Worm (Caenorhabditis elegans) whole organism, L3 larva: ENCODE data around the gene fbxa-82.

ENCODE experiments used
- R02D3.7 ChIP-seq: fragments of 150-350 bp; optimal IDR thresholded peaks from 2 replicates; lab custom pipeline; 2014; ENCODE audit warnings: missing biosample characterization, missing genetic modification characterization
- ZK546.5 ChIP-seq: sonication (generic microtip); optimal IDR thresholded peaks from 2 replicates; lab custom pipeline; 2017; ENCODE audit warnings: missing biosample characterization, missing genetic modification characterization
- aly-2 ChIP-seq: fragments of 150-350 bp; optimal IDR thresholded peaks from 2 replicates; lab custom pipeline; 2014; ENCODE audit warnings: missing biosample characterization, missing genetic modification characterization
- ama-1 ChIP-seq: fragments of 150-350 bp; optimal IDR thresholded peaks from 2 replicates; lab custom pipeline; 2018
- ceh-16 ChIP-seq: sonication (generic microtip); optimal IDR thresholded peaks from 2 replicates; lab custom pipeline; 2017; ENCODE audit warnings: missing biosample characterization, missing genetic modification characterization
- ceh-28 ChIP-seq: fragments of 150-350 bp; optimal IDR thresholded peaks from 2 replicates; lab custom pipeline; 2014; ENCODE audit warnings: missing biosample characterization, missing genetic modification reagents, missing genetic modification characterization
- ceh-82 ChIP-seq: fragments of 150-350 bp; optimal IDR thresholded peaks from 2 replicates; lab custom pipeline; 2014; ENCODE audit warnings: missing biosample characterization, missing genetic modification characterization
- ceh-9 ChIP-seq: sonication (generic microtip); optimal IDR thresholded peaks from 2 replicates; lab custom pipeline; 2018; ENCODE audit warnings: missing biosample characterization, missing genetic modification characterization
- daf-12 ChIP-seq: fragments of 150-350 bp; optimal IDR thresholded peaks from 2 replicates; lab custom pipeline; 2014; ENCODE audit warnings: missing biosample characterization, missing genetic modification reagents, missing genetic modification characterization
- egl-27 ChIP-seq: sonication (generic microtip); optimal IDR thresholded peaks from 4 replicates; lab custom pipeline; 2017; ENCODE audit warnings: missing biosample characterization, missing genetic modification reagents, missing genetic modification characterization
- egl-5 ChIP-seq: fragments of 150-350 bp; optimal IDR thresholded peaks from 2 replicates; lab custom pipeline; 2017; ENCODE audit warnings: missing biosample characterization, missing genetic modification reagents, missing genetic modification characterization, inconsistent platforms
- elt-1 ChIP-seq: fragments of 150-350 bp; optimal IDR thresholded peaks from 2 replicates; lab custom pipeline; 2014; ENCODE audit warnings: missing biosample characterization, missing genetic modification characterization
- elt-2 ChIP-seq: sonication (generic microtip); optimal IDR thresholded peaks from 2 replicates; lab custom pipeline; 2016; ENCODE audit warnings: missing genetic modification reagents, mild to moderate bottlenecking, missing genetic modification characterization, missing compliant biosample characterization
- elt-3 ChIP-seq, 3 experiments: fragments of 150-350 bp in 1 of 3; sonication (generic microtip) in 2 of 3; optimal IDR thresholded peaks; 2 replicates in 2 of 3; 4 replicates in 1 of 3; lab custom pipeline; 2014 to 2017; ENCODE audit warnings: missing biosample characterization in 3 of 3, missing genetic modification characterization in 3 of 3
- eor-1 ChIP-seq, 2 experiments: fragments of 150-350 bp; optimal IDR thresholded peaks; 2 replicates each; lab custom pipeline; 2014 to 2018; ENCODE audit warnings: missing biosample characterization in 2 of 2, missing genetic modification characterization in 2 of 2
- fkh-10 ChIP-seq: sonication (generic microtip); optimal IDR thresholded peaks from 2 replicates; lab custom pipeline; 2017; ENCODE audit warnings: missing biosample characterization, missing genetic modification reagents, missing genetic modification characterization
- fkh-2 ChIP-seq: fragments of 150-350 bp; optimal IDR thresholded peaks from 2 replicates; lab custom pipeline; 2014; ENCODE audit warnings: missing biosample characterization, missing genetic modification reagents, missing genetic modification characterization
- fos-1 ChIP-seq: fragments of 150-350 bp; optimal IDR thresholded peaks from 2 replicates; lab custom pipeline; 2014; ENCODE audit warnings: missing biosample characterization, missing genetic modification characterization
- hmg-11 ChIP-seq: sonication (generic microtip); optimal IDR thresholded peaks from 2 replicates; lab custom pipeline; 2016; ENCODE audit warnings: missing genetic modification characterization, missing compliant biosample characterization
- jun-1 ChIP-seq: fragments of 150-350 bp; optimal IDR thresholded peaks from 2 replicates; lab custom pipeline; 2014; ENCODE audit warnings: missing biosample characterization, missing genetic modification reagents, missing genetic modification characterization
- lin-15B ChIP-seq: fragments of 150-350 bp; optimal IDR thresholded peaks from 2 replicates; lab custom pipeline; 2014; ENCODE audit warnings: missing biosample characterization, missing genetic modification characterization
- lin-39 ChIP-seq: fragments of 150-350 bp; optimal IDR thresholded peaks from 2 replicates; lab custom pipeline; 2018; ENCODE audit warnings: missing biosample characterization, missing genetic modification reagents, missing genetic modification characterization
- lsy-12 ChIP-seq: sonication (generic microtip); optimal IDR thresholded peaks from 2 replicates; lab custom pipeline; 2016; ENCODE audit warnings: mild to moderate bottlenecking, missing genetic modification characterization, missing compliant biosample characterization
- mdl-1 ChIP-seq: fragments of 150-350 bp; optimal IDR thresholded peaks from 2 replicates; lab custom pipeline; 2014; ENCODE audit warnings: missing biosample characterization, missing genetic modification characterization
- mml-1 ChIP-seq: fragments of 150-350 bp; sonication (generic microtip); optimal IDR thresholded peaks from 3 replicates; lab custom pipeline; 2014; ENCODE audit warnings: missing biosample characterization, missing genetic modification characterization
- nfya-1 ChIP-seq: sonication (generic microtip); optimal IDR thresholded peaks from 2 replicates; lab custom pipeline; 2017; ENCODE audit warnings: missing genetic modification characterization, mild to moderate bottlenecking, missing compliant biosample characterization, antibody characterized with exemption, moderate library complexity; ENCODE audit not compliant: insufficient read depth
- nhr-11 ChIP-seq: fragments of 150-350 bp; optimal IDR thresholded peaks from 2 replicates; lab custom pipeline; 2014; ENCODE audit warnings: missing biosample characterization, missing genetic modification characterization
- nhr-12 ChIP-seq: fragments of 150-350 bp; optimal IDR thresholded peaks from 2 replicates; lab custom pipeline; 2014; ENCODE audit warnings: missing biosample characterization, missing genetic modification characterization
- nhr-23 ChIP-seq: fragments of 150-350 bp; optimal IDR thresholded peaks from 2 replicates; lab custom pipeline; 2014; ENCODE audit warnings: missing biosample characterization, missing genetic modification reagents, missing genetic modification characterization
- nhr-237 ChIP-seq: fragments of 150-350 bp; optimal IDR thresholded peaks from 2 replicates; lab custom pipeline; 2014; ENCODE audit warnings: missing biosample characterization, missing genetic modification characterization
- nhr-25 ChIP-seq: sonication (generic microtip); optimal IDR thresholded peaks from 2 replicates; lab custom pipeline; 2017; ENCODE audit warnings: missing biosample characterization, missing genetic modification characterization
- nhr-28 ChIP-seq: fragments of 150-350 bp; optimal IDR thresholded peaks from 2 replicates; lab custom pipeline; 2014; ENCODE audit warnings: missing biosample characterization, missing genetic modification characterization
- nhr-43 ChIP-seq: sonication (generic microtip); optimal IDR thresholded peaks from 2 replicates; lab custom pipeline; 2016; ENCODE audit warnings: mild to moderate bottlenecking, missing genetic modification characterization, missing compliant biosample characterization; ENCODE audit not compliant: poor library complexity, severe bottlenecking
- nhr-67 ChIP-seq: fragments of 150-350 bp; optimal IDR thresholded peaks from 2 replicates; lab custom pipeline; 2014; ENCODE audit warnings: missing biosample characterization, missing genetic modification characterization
- nhr-76 ChIP-seq: fragments of 150-350 bp; sonication (generic microtip); optimal IDR thresholded peaks from 5 replicates; lab custom pipeline; 2014; ENCODE audit warnings: missing biosample characterization, missing genetic modification characterization
- nhr-77 ChIP-seq: fragments of 150-350 bp; optimal IDR thresholded peaks from 2 replicates; lab custom pipeline; 2014; ENCODE audit warnings: missing biosample characterization, missing genetic modification characterization
- pha-4 ChIP-seq: fragments of 150-350 bp; optimal IDR thresholded peaks from 2 replicates; lab custom pipeline; 2014; ENCODE audit warnings: missing biosample characterization, missing genetic modification reagents, missing genetic modification characterization
- pqm-1 ChIP-seq: fragments of 150-350 bp; optimal IDR thresholded peaks from 2 replicates; lab custom pipeline; 2017; ENCODE audit warnings: missing biosample characterization, missing genetic modification characterization, inconsistent platforms
- sea-2 ChIP-seq: fragments of 150-350 bp; sonication (generic microtip); optimal IDR thresholded peaks from 4 replicates; lab custom pipeline; 2014; ENCODE audit warnings: missing biosample characterization, missing genetic modification reagents, missing genetic modification characterization
- skn-1 ChIP-seq: fragments of 150-350 bp; optimal IDR thresholded peaks from 2 replicates; lab custom pipeline; 2014; ENCODE audit warnings: missing biosample characterization, missing genetic modification characterization
- snpc-4 ChIP-seq: fragments of 150-350 bp; optimal IDR thresholded peaks from 2 replicates; lab custom pipeline; 2014; ENCODE audit warnings: missing biosample characterization, missing genetic modification characterization
- tbx-2 ChIP-seq: sonication (generic microtip); optimal IDR thresholded peaks from 2 replicates; lab custom pipeline; 2016; ENCODE audit warnings: mild to moderate bottlenecking, missing genetic modification characterization, missing compliant biosample characterization
- unc-39 ChIP-seq: sonication (generic microtip); optimal IDR thresholded peaks from 4 replicates; lab custom pipeline; 2017; ENCODE audit warnings: missing biosample characterization, missing genetic modification characterization
- unc-62 ChIP-seq: fragments of 150-350 bp; sonication (generic microtip); optimal IDR thresholded peaks from 4 replicates; lab custom pipeline; 2014; ENCODE audit warnings: missing biosample characterization, missing genetic modification reagents, missing genetic modification characterization
- zag-1 ChIP-seq: fragments of 150-350 bp; optimal IDR thresholded peaks from 2 replicates; lab custom pipeline; 2014; ENCODE audit warnings: missing biosample characterization, missing genetic modification characterization
- ztf-11 ChIP-seq: fragments of 150-350 bp; optimal IDR thresholded peaks from 2 replicates; lab custom pipeline; 2014; ENCODE audit warnings: missing biosample characterization, missing genetic modification characterization
- ztf-4 ChIP-seq: fragments of 150-350 bp; optimal IDR thresholded peaks from 2 replicates; lab custom pipeline; 2014; ENCODE audit warnings: missing biosample characterization, missing genetic modification characterization

The fbxa-82 gene

ce11 chrV:15004800-15005199, 47.5 kb downstream of the fbxa-82 start, which contains the start of gene hrde-2:
hrde-2 (plus strand) TSS chrV:15005100.
- TF ChIP-seq zag-1 (no peak), fkh-2 (no peak), pqm-1 (no peak), ztf-11 (tag; lab: Kevin White, UChicago) (no peak), lin-15B (tag; lab: Kevin White, UChicago) (no peak), tbx-2 (tag; lab: Kevin White, UChicago) (no peak), lin-39 (no peak), snpc-4 (tag; lab: Kevin White, UChicago) (no peak), fkh-10 (no peak)

ce11 chrV:15002184-15002690, 50.1 kb downstream of the fbxa-82 start, which contains the start of the genes fib-1 and mut-15:
fib-1 (minus strand) TSS chrV:15002223.
mut-15 (plus strand) TSS chrV:15002543.
- TF ChIP-seq tbx-2 (tag; lab: Kevin White, UChicago) (peak; percentile 48), nhr-25 (tag; lab: Kevin White, UChicago) (peak; percentile 94), ztf-11 (tag; lab: Kevin White, UChicago) (no peak), nhr-77 (tag; lab: Kevin White, UChicago) (peak; percentile 14), pha-4 (tag; lab: Kevin White, UChicago) (peak; percentile 95), lin-39 (peak; percentile 84), jun-1 (tag; lab: Kevin White, UChicago) (peak; percentile 75), nfya-1 (tag; lab: Kevin White, UChicago) (peak; percentile 94), ceh-16 (no peak), unc-39 (no peak), nhr-237 (tag; lab: Kevin White, UChicago) (no peak), nhr-43 (peak; percentile 91), aly-2 (tag; lab: Kevin White, UChicago) (no peak), elt-1 (peak; percentile 24), lsy-12 (tag; lab: Kevin White, UChicago) (peak; percentile 91), fos-1 (tag; lab: Kevin White, UChicago) (no peak), nhr-28 (tag; lab: Kevin White, UChicago) (no peak), ZK546.5 (tag; lab: Kevin White, UChicago) (no peak), snpc-4 (tag; lab: Kevin White, UChicago) (peak; percentile 80), hmg-11 (tag; lab: Kevin White, UChicago) (peak; percentile 81), nhr-12 (no peak), nhr-67 (tag; lab: Kevin White, UChicago) (no peak), nhr-23 (tag; lab: Kevin White, UChicago) (peak; percentile 91), nhr-76 (tag; lab: Kevin White, UChicago) (no peak), fkh-10 (peak; percentile 80), zag-1 (peak; percentile 39), sea-2 (GFP tag; lab: Kevin White, UChicago) (no peak), skn-1 (tag; lab: Kevin White, UChicago) (peak; percentile 71), elt-3 (tag; optimal IDR thresholded peaks at IDR 0.05; lab: Kevin White, UChicago) (peak in 1 of 3 experiments; percentile 72), egl-27 (tag; lab: Kevin White, UChicago) (peak; percentile 10), mml-1 (tag; lab: Kevin White, UChicago) (no peak), lin-15B (tag; lab: Kevin White, UChicago) (peak; percentile 98), ztf-4 (tag; lab: Kevin White, UChicago) (peak; percentile 26), unc-62 (GFP tag; lab: Kevin White, UChicago) (peak; percentile 59), egl-5 (peak; percentile 92), ceh-9 (tag; lab: Kevin White, UChicago) (no peak), mdl-1 (tag; lab: Kevin White, UChicago) (no peak), pqm-1 (peak; percentile 61), fkh-2 (no peak), nhr-11 (tag; lab: Kevin White, UChicago) (peak; percentile 76), ceh-28 (tag; lab: Kevin White, UChicago) (peak; percentile 96), daf-12 (tag; lab: Kevin White, UChicago) (no peak), elt-2 (peak; percentile 72), R02D3.7 (tag; lab: Kevin White, UChicago) (peak; percentile 88), ceh-82 (tag; lab: Kevin White, UChicago) (peak; percentile 53), ama-1 (lab: Kevin White, UChicago) (no peak), eor-1 (tag; optimal IDR thresholded peaks at IDR 0.05; lab: Kevin White, UChicago) (no peak)
